Fruit fly (Drosophila melanogaster): ENCODE data around the gene Tektin-C.

The Tektin-C gene

DNA sequence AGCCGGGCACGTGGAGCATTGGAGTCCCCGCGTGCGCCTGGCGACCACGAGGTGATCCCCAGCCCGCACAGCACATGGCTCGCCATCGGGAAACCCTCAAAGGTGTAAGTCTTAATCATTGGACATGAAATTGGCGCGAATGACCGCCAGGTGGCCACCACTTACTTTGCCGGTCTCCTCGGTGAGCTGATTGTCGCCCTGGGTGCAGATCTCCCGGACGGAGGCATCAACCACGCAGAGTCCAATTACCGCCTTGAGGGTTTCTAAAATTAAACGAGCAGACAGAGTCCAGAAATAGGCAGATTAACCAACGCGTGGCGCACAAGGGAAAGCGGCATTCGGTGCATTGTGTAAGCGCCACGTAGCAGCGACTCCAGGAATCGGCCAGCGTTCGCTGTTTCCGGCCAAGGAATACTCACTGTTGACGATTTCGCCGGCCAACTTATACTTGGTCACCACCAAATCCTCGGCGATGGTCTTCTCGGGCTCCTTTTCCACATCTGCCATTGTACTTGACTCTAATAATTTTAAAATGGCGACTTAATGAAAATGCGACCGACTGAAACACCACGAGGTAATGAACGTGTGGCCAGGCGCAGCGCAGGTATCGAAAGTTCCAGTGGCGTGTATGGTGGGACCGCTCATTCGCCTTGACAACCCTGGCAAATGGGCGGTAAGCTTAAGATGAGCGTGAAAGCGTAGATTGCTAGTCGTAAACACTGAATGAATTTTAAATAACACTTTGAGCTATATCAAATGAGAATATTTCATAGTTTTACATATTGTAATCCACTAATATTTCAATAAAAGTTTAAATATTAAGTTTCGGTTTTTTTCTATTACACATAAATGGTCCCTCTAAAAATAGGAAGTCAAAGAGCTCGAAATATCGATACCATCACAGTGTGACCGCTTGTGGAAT lies 31.2 kb downstream of the Tektin-C start, which contains the start of gene CG10576:
TSS of gene CG10576 (minus strand) at position 781 of the 922 bp plus-strand sequence.
- TF ChIP-seq EcR (GFP tag; optimal IDR thresholded peaks at IDR 0.05) (no peak), usp (GFP tag; optimal IDR thresholded peaks at IDR 0.05) (no peak), Dll (optimal IDR thresholded peaks at IDR 0.05) (no peak), CG8478 (optimal IDR thresholded peaks at IDR 0.05) (no peak), psq (optimal IDR thresholded peaks at IDR 0.05) (no peak), pan (optimal IDR thresholded peaks at IDR 0.05) (no peak)

DNA sequence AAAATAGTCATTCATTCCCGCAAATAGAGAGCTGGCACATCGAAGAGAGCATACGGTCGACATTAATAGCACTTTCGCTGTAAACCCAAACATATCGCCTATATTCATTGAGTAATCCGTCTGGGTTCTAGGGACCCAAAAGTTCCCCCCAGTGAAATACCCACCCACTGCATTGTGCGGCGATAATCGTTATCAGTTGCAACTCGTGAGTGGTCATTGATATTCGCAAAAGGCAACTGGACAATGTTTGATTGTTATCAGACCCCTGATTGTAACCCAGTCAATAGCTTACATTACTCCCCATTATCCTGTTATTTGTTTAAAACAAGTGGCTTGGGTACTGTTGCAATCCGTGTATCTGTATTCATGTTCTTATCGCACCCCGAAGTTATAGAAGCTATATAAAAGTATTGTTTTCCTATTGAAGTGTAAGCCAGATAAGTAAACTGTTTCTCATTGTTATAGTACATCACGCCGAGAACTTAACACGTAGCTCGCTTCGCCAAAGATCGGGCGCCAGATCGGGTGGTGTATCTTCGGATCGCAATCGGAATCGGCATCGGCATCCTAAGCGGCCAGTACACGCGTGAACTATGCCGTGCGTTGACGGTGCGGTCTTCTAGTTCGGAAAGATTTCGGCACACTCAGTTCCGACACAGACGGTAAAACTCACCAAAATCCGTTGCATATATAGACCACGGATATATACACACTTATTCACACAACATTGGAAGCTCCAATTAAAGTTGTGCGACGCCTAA lies 42.6 kb downstream of the Tektin-C start:
- TF ChIP-seq pan (optimal IDR thresholded peaks at IDR 0.05) (no peak), Dll (optimal IDR thresholded peaks at IDR 0.05) (no peak), usp (GFP tag; optimal IDR thresholded peaks at IDR 0.05) (no peak), psq (optimal IDR thresholded peaks at IDR 0.05) (no peak), EcR (GFP tag; optimal IDR thresholded peaks at IDR 0.05) (no peak), CG8478 (optimal IDR thresholded peaks at IDR 0.05) (no peak)

DNA sequence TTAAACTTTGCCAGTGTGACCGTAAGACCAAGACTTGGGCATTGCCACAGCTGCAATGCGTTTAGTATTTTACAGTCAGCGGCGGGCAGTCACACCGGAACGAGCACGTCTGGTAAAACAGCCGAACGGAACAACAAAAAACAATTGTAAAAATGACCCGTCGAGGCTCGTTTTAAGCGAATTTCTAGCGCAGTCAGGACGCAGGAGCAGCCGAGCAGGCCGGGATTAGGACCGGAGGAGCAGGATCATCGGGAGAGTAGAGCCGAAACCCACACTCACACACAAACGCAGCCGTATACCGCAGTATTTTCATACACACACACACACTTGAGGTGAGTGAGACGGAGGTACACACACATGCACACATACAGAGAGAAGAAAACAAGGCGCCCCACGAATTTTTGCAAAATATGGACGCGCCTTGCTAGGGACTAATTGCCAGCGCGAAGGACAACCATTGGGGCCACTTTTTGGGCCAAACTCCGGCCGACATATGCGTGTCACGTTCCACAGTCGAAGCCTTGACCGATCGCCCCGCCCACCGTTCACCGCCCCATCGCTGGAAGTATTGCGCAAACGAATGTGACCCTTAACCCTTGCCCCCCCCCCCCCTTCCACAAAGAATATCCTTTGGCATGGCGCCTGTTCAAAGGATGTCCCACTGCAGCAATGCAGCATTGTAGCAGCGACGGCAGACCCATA lies 43.3 kb downstream of the Tektin-C start, which contains the start of gene Usp47:
TSS of gene Usp47 (plus strand) at position 71 of the 702 bp plus-strand sequence.
- TF ChIP-seq usp (GFP tag; optimal IDR thresholded peaks at IDR 0.05) (no peak), CG8478 (optimal IDR thresholded peaks at IDR 0.05) (no peak), psq (optimal IDR thresholded peaks at IDR 0.05) (no peak), Dll (optimal IDR thresholded peaks at IDR 0.05) (no peak), EcR (GFP tag; optimal IDR thresholded peaks at IDR 0.05) (no peak), pan (optimal IDR thresholded peaks at IDR 0.05) (no peak)

DNA sequence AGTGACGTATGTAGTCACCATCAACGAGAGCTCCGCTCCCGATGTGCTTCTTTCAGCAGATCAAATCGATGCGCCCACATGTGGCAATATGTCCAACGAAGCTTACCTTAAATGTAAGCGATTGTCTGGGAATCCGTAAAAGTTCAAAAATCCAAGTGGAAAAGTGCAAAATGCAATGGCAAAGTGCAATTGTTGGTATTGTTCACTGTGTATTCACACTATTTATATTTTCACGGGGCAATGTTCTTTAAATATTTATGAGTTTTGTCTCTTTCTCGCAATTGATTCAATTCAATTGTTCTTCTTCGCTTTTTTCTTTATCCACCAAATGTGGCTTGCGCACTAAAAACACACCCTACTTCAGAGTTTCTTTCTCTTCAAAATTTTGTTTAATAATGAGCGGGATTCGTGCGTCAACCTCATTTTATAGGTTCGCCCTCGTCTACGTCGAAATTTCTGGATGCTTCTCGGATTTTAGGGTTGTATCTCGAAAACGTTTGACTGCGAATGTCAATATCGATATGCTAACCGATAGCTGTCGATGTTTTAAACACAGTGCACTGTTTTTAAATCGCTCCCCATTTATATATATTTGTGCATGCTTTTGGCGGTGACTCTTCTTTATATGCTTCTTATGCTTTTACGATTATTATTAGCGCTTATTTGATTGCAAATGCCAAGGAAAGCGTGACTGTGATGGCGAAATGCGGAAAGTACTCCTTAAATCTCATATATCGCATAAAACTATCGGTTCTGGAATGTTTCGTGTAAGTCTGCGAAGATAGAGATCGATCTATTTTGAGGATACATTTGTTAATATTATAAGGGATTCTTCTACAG lies 44.4 kb downstream of the Tektin-C start, which contains the start of gene DnaJ-1:
TSS of gene DnaJ-1 (minus strand) at position 450 of the 840 bp plus-strand sequence.
- TF ChIP-seq Dll (optimal IDR thresholded peaks at IDR 0.05) (no peak), psq (optimal IDR thresholded peaks at IDR 0.05) (no peak), pan (optimal IDR thresholded peaks at IDR 0.05) (no peak)

DNA sequence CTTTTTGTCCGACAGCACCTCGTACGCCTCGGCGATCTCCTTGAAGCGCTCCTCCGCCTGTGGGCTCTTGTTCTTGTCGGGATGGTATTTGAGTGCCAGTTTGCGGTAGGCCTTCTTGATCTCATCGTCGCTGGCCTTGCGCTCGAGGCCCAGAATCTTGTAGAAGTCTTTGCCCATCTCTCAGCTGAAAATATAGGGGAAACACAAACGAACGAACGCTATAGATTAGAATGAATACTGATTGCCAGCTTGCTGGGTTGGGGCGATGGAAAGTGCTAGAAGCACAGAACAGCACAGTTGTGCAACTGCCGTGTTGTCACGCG lies 45.0 kb downstream of the Tektin-C start:
- TF ChIP-seq usp (GFP tag; optimal IDR thresholded peaks at IDR 0.05): no peak
- no peak for TF ChIP-seq EcR (GFP tag; optimal IDR thresholded peaks at IDR 0.05)
- no peak for TF ChIP-seq psq (optimal IDR thresholded peaks at IDR 0.05)
- TF ChIP-seq CG8478 (optimal IDR thresholded peaks at IDR 0.05): no peak
- no peak for TF ChIP-seq Dll (optimal IDR thresholded peaks at IDR 0.05)

DNA sequence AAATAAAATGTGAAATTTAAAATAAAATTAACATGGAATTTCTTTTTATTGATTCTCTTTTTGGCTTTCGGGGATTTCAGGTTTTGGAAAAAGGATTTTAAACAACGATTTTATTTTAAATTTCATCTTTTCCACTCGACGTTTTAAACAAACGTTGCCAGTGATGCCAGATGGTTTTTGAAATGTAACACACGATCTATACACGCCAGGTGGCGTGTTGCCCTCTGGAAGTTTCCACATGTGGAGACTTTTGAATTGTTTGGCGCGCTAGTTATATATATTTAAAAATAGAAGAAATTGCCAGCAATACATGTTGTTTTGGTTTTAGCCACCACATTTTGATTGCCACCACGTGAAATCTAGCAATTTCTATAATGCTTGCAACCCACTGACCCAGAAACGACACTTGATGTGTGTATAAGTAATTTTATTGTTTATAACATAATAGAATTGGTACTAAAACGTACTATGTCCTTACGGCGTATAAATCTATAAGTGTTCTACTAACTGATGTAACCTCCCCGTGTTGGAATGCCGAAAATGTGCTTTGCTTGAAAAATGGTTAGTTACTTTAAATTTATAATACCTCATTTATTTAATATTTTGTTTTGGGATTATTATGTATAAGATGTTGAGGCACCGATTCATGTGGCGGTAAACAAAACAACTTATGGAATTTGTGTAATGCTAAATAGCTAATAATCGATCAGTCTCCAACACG lies 46.6 kb downstream of the Tektin-C start:
- TF ChIP-seq CG8478 (optimal IDR thresholded peaks at IDR 0.05): no peak
- no peak for TF ChIP-seq Dll (optimal IDR thresholded peaks at IDR 0.05)
- TF ChIP-seq pan (optimal IDR thresholded peaks at IDR 0.05): no peak
- TF ChIP-seq usp (GFP tag; optimal IDR thresholded peaks at IDR 0.05): no peak
- no peak for TF ChIP-seq EcR (GFP tag; optimal IDR thresholded peaks at IDR 0.05)
